Worm (Caenorhabditis elegans): ENCODE measurements around the gene ksr-1.
"Not testable (repeated sequence)": the region's sequence is repeated elsewhere in the genome, so short reads cannot be mapped to it uniquely, and the experiment has no call there.

The ksr-1 gene

ce11 chrX:8318950-8319349 lies 44.0 kb downstream of the ksr-1 start, which contains the start of gene srh-11:
TSS of gene srh-11 (minus strand) at chrX:8319050.
- TF ChIP-seq unc-62 (GFP tag; optimal IDR thresholded peaks at IDR 0.05): no peak

- no peak for TF ChIP-seq unc-62 (GFP tag; optimal IDR thresholded peaks at IDR 0.05)
These were observed 45.9 kb downstream of the ksr-1 start, which contains the start of gene pqn-57 for ce11 chrX:8320889-8321288. TSS of gene pqn-57 (minus strand) at chrX:8320989.

- not testable (repeated sequence) for TF ChIP-seq unc-62 (GFP tag; optimal IDR thresholded peaks at IDR 0.05)
These were observed 46.8 kb downstream of the ksr-1 start, which contains the start of gene abu-9 for ce11 chrX:8321811-8322210. TSS of gene abu-9 (plus strand) at chrX:8322111.

ce11 chrX:8323371-8323770 lies 48.4 kb downstream of the ksr-1 start, which contains the start of gene R09F10.1:
TSS of gene R09F10.1 (plus strand) at chrX:8323592.
- no peak for TF ChIP-seq unc-62 (GFP tag; optimal IDR thresholded peaks at IDR 0.05)

- no peak for TF ChIP-seq unc-62 (GFP tag; optimal IDR thresholded peaks at IDR 0.05)
These were observed 51.4 kb downstream of the ksr-1 start, which contains the start of gene R09F10.8 for ce11 chrX:8326394-8326793. TSS of gene R09F10.8 (minus strand) at chrX:8326451.

ce11 chrX:8327800-8328199 lies 52.8 kb downstream of the ksr-1 start, which contains the start of gene F55E10.4:
TSS of gene F55E10.4 (minus strand) at chrX:8327900.
- TF ChIP-seq unc-62 (GFP tag; optimal IDR thresholded peaks at IDR 0.05): no peak

Measured in whole organism, dauer.